Fruit fly (Drosophila melanogaster) S2 (cell line): ENCODE measurements around the gene CNMa.

Experiments
- CG8478 ChIP-seq: fragments of >200 bp; optimal IDR thresholded peaks from 2 replicates; lab custom pipeline; 2018
- CTCF ChIP-seq, 2 experiments: fragments of >200 bp; optimal IDR thresholded peaks; 2 replicates each; lab custom pipeline; 2018

Gene CNMa

dm6 chr3L:1855491-1855890 is at the start of gene CNMa:
Gene CNMa (minus strand): TSS chr3L:1855591.
- TF ChIP-seq CTCF (optimal IDR thresholded peaks at IDR 0.05; lab: Kevin White, UChicago) = no peak
- TF ChIP-seq CG8478 = no peak

dm6 chr3L:1904440-1904839 is 49.0 kb upstream of the CNMa start:
- no peak for TF ChIP-seq CTCF (optimal IDR thresholded peaks at IDR 0.05; lab: Kevin White, UChicago)
- TF ChIP-seq CG8478 = no peak

dm6 chr3L:1900633-1901032 is 45.2 kb upstream of the CNMa start:
- TF ChIP-seq CTCF (optimal IDR thresholded peaks at IDR 0.05; lab: Kevin White, UChicago) (no peak), CG8478 (no peak)

dm6 chr3L:1899616-1900015 is 44.2 kb upstream of the CNMa start:
- no peak for TF ChIP-seq CTCF (optimal IDR thresholded peaks at IDR 0.05; lab: Kevin White, UChicago)
- no peak for TF ChIP-seq CG8478

dm6 chr3L:1897709-1898108 is 42.3 kb upstream of the CNMa start:
- TF ChIP-seq CTCF (optimal IDR thresholded peaks at IDR 0.05; lab: Kevin White, UChicago) (no peak), CG8478 (no peak)

- TF ChIP-seq CTCF (optimal IDR thresholded peaks at IDR 0.05; lab: Kevin White, UChicago) (no peak), CG8478 (no peak)
Measured at dm6 chr3L:1891914-1892313, 36.5 kb upstream of the CNMa start.

- TF ChIP-seq CG8478 (no peak), CTCF (optimal IDR thresholded peaks at IDR 0.05; lab: Kevin White, UChicago) (peak; percentile 59 to 73)
Measured at dm6 chr3L:1890941-1891340, 35.5 kb upstream of the CNMa start.

dm6 chr3L:1887929-1888529 is 32.6 kb upstream of the CNMa start:
- TF ChIP-seq CG8478 = no peak
- no peak for TF ChIP-seq CTCF (optimal IDR thresholded peaks at IDR 0.05; lab: Kevin White, UChicago)

dm6 chr3L:1886125-1886544 is 30.7 kb upstream of the CNMa start:
- no peak for TF ChIP-seq CTCF (optimal IDR thresholded peaks at IDR 0.05; lab: Kevin White, UChicago)
- TF ChIP-seq CG8478 = no peak

- TF ChIP-seq CTCF (optimal IDR thresholded peaks at IDR 0.05; lab: Kevin White, UChicago) = no peak
- TF ChIP-seq CG8478 = no peak
Measured at dm6 chr3L:1885436-1885835, 30.0 kb upstream of the CNMa start, which contains the start of gene Tmhs. Gene Tmhs (plus strand): TSS chr3L:1885657.

- no peak for TF ChIP-seq CTCF (optimal IDR thresholded peaks at IDR 0.05; lab: Kevin White, UChicago)
- no peak for TF ChIP-seq CG8478
Measured at dm6 chr3L:1884652-1885051, 29.3 kb upstream of the CNMa start, which contains the start of gene Aprt. Gene Aprt (minus strand): TSS chr3L:1885019.

- TF ChIP-seq CG8478 (no peak), CTCF (optimal IDR thresholded peaks at IDR 0.05; lab: Kevin White, UChicago) (no peak)
Measured at dm6 chr3L:1882868-1883554, 27.6 kb upstream of the CNMa start, which contains the start of gene CG13937. Gene CG13937 (minus strand): TSS chr3L:1883041.

- TF ChIP-seq CTCF (optimal IDR thresholded peaks at IDR 0.05; lab: Kevin White, UChicago) (no peak), CG8478 (no peak)
Measured at dm6 chr3L:1881919-1882318, 26.5 kb upstream of the CNMa start.

dm6 chr3L:1880692-1881091 is 25.3 kb upstream of the CNMa start:
- no peak for TF ChIP-seq CTCF (optimal IDR thresholded peaks at IDR 0.05; lab: Kevin White, UChicago)
- no peak for TF ChIP-seq CG8478

dm6 chr3L:1876215-1876625 is 20.8 kb upstream of the CNMa start, which contains the start of gene dre4:
Gene dre4 (minus strand): TSS chr3L:1876312.
- peak; percentile 24 to 62 for TF ChIP-seq CTCF (optimal IDR thresholded peaks at IDR 0.05; lab: Kevin White, UChicago)
- TF ChIP-seq CG8478 = no peak

dm6 chr3L:1869719-1870118 is 14.3 kb upstream of the CNMa start, which contains the start of gene CG13924:
Gene CG13924 (plus strand): TSS chr3L:1870019.
- no peak for TF ChIP-seq CG8478
- TF ChIP-seq CTCF (optimal IDR thresholded peaks at IDR 0.05; lab: Kevin White, UChicago) = no peak
